Worm (Caenorhabditis elegans) whole organism, late embryonic: Measurements from ENCODE around the gene lron-10.

ENCODE experiments used
- ama-1 ChIP-seq: fragments of 150-350 bp; optimal IDR thresholded peaks from 2 replicates; lab custom pipeline; 2014
- ceh-9 ChIP-seq: sonication (generic microtip); optimal IDR thresholded peaks from 2 replicates; lab custom pipeline; 2016; ENCODE audit warnings: mild to moderate bottlenecking, missing genetic modification characterization, inconsistent platforms, missing compliant biosample characterization
- lin-11 ChIP-seq: fragments of 200-800 bp; sonication (Bioruptor generic); optimal IDR thresholded peaks from 2 replicates; lab custom pipeline; 2018; ENCODE audit warnings: mild to moderate bottlenecking, missing genetic modification characterization, missing compliant biosample characterization
- nhr-11 ChIP-seq: fragments of 150-350 bp; optimal IDR thresholded peaks from 2 replicates; lab custom pipeline; 2014; ENCODE audit warnings: missing biosample characterization, missing genetic modification characterization
- pqm-1 ChIP-seq: sonication (generic microtip); optimal IDR thresholded peaks from 2 replicates; lab custom pipeline; 2016; ENCODE audit warnings: missing genetic modification characterization, missing compliant biosample characterization
- zip-5 ChIP-seq: sonication (generic microtip); optimal IDR thresholded peaks from 2 replicates; lab custom pipeline; 2016; ENCODE audit warnings: missing genetic modification characterization, missing compliant biosample characterization

ce11 chrIII:10600894-10601293, 20.3 kb downstream of the lron-10 start:
- TF ChIP-seq lin-11 (tag; lab: Kevin White, UChicago) (no peak), nhr-11 (tag; lab: Kevin White, UChicago) (no peak), zip-5 (tag; lab: Kevin White, UChicago) (no peak), ama-1 (no peak), pqm-1 (tag; lab: Kevin White, UChicago) (no peak), ceh-9 (tag; lab: Kevin White, UChicago) (no peak)
